Worm (Caenorhabditis elegans): ENCODE results near the gene taap-1.

ce11 chrII:8532015-8532414 is 48.3 kb upstream of the taap-1 start:
- TF ChIP-seq nfya-1 (tag; optimal IDR thresholded peaks at IDR 0.05; ENCODE audit: insufficient read depth) (no peak), nhr-25 (tag; optimal IDR thresholded peaks at IDR 0.05) (peak; percentile 49), elt-1 (tag; optimal IDR thresholded peaks at IDR 0.05) (no peak), ceh-82 (tag; optimal IDR thresholded peaks at IDR 0.05) (no peak), nhr-76 (tag; optimal IDR thresholded peaks at IDR 0.05) (no peak), nhr-77 (tag; optimal IDR thresholded peaks at IDR 0.05) (no peak), ZK546.5 (tag; optimal IDR thresholded peaks at IDR 0.05) (no peak)
